Worm (Caenorhabditis elegans): ENCODE measurements around the gene Y5F2A.4.

- TF ChIP-seq nhr-237 (tag; optimal IDR thresholded peaks at IDR 0.05) (no peak), lin-39 (tag; optimal IDR thresholded peaks at IDR 0.05) (peak; percentile 25), unc-62 (GFP tag; optimal IDR thresholded peaks at IDR 0.05) (peak; percentile 21), mdl-1 (tag; optimal IDR thresholded peaks at IDR 0.05) (peak; percentile 61 to 84), elt-1 (tag; optimal IDR thresholded peaks at IDR 0.05) (no peak), ZK546.5 (tag; optimal IDR thresholded peaks at IDR 0.05) (peak; percentile 44), egl-27 (tag; optimal IDR thresholded peaks at IDR 0.05) (peak; percentile 93), nhr-10 (tag; optimal IDR thresholded peaks at IDR 0.05) (no peak), ztf-11 (tag; optimal IDR thresholded peaks at IDR 0.05) (no peak), C34F6.9 (tag; optimal IDR thresholded peaks at IDR 0.05) (peak; percentile 99), nhr-12 (tag; optimal IDR thresholded peaks at IDR 0.05) (no peak)
Observed at ce11 chrIV:11082789-11083235, 4.4 kb upstream of the Y5F2A.4 start.
